Worm (Caenorhabditis elegans): ENCODE measurements around the gene nstp-3.

nstp-3 gene

DNA sequence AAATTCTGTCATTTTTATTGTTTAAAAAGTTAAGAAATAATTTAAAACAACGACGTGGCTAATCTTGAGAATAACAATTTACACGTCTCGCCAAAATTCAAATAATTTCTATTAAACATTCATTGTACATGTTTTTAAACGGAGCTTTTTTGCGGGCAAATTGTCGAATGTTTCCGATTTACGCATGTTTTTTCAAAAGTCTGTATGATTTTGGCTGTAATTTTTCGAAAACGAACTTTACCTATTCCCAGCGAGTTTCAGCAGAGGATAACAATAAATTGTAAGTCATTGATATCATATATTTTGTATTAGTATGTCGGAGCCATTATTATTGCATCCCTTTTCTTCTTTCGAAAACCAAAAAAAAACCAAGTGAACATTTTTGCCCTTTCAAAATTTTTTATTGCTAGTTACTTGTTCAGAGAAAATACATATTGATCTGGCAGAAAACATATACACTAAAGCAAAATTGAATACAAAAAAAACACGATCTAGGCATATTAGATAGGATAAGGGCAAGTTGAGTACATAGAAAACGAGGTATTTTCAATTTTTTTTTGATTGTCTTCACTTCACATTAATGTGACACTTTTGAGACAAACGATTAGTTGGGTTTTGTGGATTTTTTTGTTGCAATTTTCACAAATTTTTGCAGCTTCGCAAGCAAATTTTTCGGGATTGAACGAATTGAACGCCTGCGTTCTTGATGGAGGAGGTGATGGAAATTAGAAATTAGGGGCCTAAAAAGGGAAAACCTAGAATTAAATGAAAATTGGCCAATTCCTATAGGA, 40.7 kb upstream of the nstp-3 start, which contains the start of gene F26F12.2 (continued):
- peak; percentile 30 for TF ChIP-seq aly-2 (tag; optimal IDR thresholded peaks at IDR 0.05)
- TF ChIP-seq nhr-85 (tag) = peak; percentile 32
- no peak for TF ChIP-seq egl-13 (tag; optimal IDR thresholded peaks at IDR 0.05)
- TF ChIP-seq nhr-71 (tag; optimal IDR thresholded peaks at IDR 0.05) = peak; percentile 27
- TF ChIP-seq nhr-47 (tag; optimal IDR thresholded peaks at IDR 0.05) = peak; percentile 36

DNA sequence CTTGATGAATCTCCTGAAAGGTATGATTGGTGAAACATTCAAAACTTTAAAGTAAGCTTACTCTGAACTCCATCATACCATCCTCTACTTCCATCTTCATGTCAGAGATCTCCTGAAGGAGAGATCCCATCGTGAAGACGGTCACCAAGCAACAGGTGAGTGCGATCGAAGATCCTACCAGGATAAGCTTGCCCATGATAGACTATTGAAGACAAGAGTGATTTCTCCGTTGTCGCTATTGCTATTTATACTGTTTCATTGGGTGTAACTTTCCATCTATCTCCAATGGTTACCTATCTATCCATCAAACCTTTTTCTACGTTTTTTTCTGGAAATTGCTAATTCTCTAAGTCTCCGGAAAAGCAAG, 38.6 kb upstream of the nstp-3 start, which contains the start of gene col-140:
col-140 (minus strand) TSS at position 219 of the 367 bp plus-strand sequence.
- TF ChIP-seq nhr-85 (tag) (peak; percentile 33), efl-1 (optimal IDR thresholded peaks at IDR 0.05) (no peak), efl-1 (GFP tag; optimal IDR thresholded peaks at IDR 0.05 in 1 of 2) (peak in 1 of 2 experiments; percentile 70), lin-35 (GFP tag; optimal IDR thresholded peaks at IDR 0.05) (no peak)

DNA sequence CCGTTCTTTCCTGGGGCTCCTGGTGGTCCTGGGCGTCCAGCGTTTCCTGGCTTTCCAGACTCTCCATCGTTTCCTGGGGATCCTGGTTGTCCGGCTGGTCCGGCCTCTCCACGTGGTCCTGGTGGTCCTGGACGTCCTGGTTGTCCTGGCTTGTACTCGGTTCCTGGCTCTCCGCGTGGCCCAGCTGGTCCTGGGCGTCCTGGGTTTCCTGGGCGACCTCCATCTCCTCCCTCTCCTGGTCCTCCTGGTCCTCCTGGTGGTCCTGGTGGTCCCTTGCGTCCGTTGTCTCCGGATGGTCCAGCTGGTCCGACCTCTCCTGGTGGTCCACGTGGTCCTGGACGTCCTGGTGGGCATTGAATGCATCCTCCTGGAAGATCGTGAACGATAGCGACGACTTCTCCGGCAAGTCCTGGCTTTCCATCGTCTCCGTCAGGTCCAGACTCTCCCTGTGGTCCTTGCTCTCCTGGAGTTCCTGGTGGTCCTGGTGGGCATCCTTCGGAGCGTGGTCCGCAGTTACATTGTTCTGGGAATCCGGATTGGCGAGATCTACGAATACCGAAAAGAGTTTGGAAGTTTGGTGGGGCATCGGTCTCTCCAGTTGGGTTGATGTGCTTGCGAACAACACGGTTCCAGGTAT, 38.1 kb upstream of the nstp-3 start:
- TF ChIP-seq nhr-76 (tag; optimal IDR thresholded peaks at IDR 0.05) (no peak), unc-30 (tag; optimal IDR thresholded peaks at IDR 0.05) (no peak), ceh-8 (GFP tag; optimal IDR thresholded peaks at IDR 0.05) (no peak), ets-5 (GFP tag; IDR thresholded peaks at IDR 0.05) (no peak), jun-1 (tag; optimal IDR thresholded peaks at IDR 0.05) (no peak), ztf-11 (tag; optimal IDR thresholded peaks at IDR 0.05) (no peak), snu-23 (GFP tag; optimal IDR thresholded peaks at IDR 0.05) (no peak), pag-3 (tag; optimal IDR thresholded peaks at IDR 0.05; ENCODE audit: borderline replicate concordance, insufficient read depth) (no peak), unc-62 (GFP tag; optimal IDR thresholded peaks at IDR 0.05) (no peak), swsn-7 (tag; optimal IDR thresholded peaks at IDR 0.05) (no peak), blmp-1 (tag; optimal IDR thresholded peaks at IDR 0.05) (no peak), rnt-1 (tag; optimal IDR thresholded peaks at IDR 0.05) (no peak), efl-1 (optimal IDR thresholded peaks at IDR 0.05) (no peak), efl-1 (GFP tag; optimal IDR thresholded peaks at IDR 0.05 in 1 of 2) (no peak), pax-3 (tag; optimal IDR thresholded peaks at IDR 0.05) (no peak)

DNA sequence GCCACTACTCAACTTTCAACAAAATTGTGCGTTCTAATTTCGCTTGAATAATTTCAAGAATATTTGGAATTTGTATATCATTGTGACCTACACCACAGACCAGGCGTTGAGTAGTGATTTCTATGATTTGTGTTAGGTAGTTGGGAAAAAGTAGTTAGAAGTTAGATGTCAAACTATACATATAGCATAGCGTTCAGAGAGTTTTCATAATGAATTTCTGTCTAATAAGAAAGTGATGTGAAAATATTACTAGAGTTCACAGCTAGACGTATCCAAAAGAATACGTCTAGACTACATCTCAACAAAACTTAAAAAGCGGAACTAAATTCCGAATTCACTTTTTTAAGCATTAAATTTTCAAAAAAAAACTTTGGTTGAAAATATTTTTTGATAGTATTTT, 37.4 kb upstream of the nstp-3 start:
- TF ChIP-seq efl-1 (optimal IDR thresholded peaks at IDR 0.05) (no peak), efl-1 (GFP tag; optimal IDR thresholded peaks at IDR 0.05 in 1 of 2) (peak in 1 of 2 experiments; percentile 10), zip-4 (GFP tag; optimal IDR thresholded peaks at IDR 0.05) (no peak), nhr-85 (tag) (no peak), zag-1 (tag; optimal IDR thresholded peaks at IDR 0.05) (no peak), ets-5 (GFP tag; IDR thresholded peaks at IDR 0.05) (no peak), unc-30 (tag; optimal IDR thresholded peaks at IDR 0.05) (no peak), pax-3 (tag; optimal IDR thresholded peaks at IDR 0.05) (no peak)

DNA sequence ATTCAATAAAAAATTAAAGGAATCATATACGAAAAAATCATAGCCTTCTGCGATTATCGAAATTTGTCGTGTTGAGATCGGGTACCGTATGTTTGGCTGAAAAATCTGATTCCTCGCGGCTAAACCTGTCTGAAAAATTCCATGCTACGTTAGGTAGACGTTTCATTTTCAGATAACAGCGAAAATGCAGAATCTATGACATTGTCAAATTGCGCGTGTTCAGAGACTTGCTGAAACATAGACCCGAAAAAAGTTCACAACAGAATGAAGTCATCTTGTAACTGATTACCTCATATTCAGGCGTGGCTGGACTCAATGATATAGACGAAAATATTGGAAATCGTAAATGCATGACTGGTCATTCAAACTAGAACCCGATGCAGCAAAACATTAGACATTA, 35.5 kb upstream of the nstp-3 start, which contains the start of gene srh-76:
srh-76 (plus strand) TSS at position 301 of the 400 bp plus-strand sequence.
- TF ChIP-seq nhr-19 (GFP tag; conservative IDR thresholded peaks at IDR 0.05) = no peak
- no peak for TF ChIP-seq ces-1 (GFP tag; optimal IDR thresholded peaks at IDR 0.05)
- no peak for TF ChIP-seq jun-1 (tag; optimal IDR thresholded peaks at IDR 0.05)
- TF ChIP-seq sup-37 (GFP tag; optimal IDR thresholded peaks at IDR 0.05) = no peak
- no peak for TF ChIP-seq efl-3 (GFP tag; optimal IDR thresholded peaks at IDR 0.05)
- no peak for TF ChIP-seq nhr-20 (tag; optimal IDR thresholded peaks at IDR 0.05)
- no peak for TF ChIP-seq rnt-1 (tag; optimal IDR thresholded peaks at IDR 0.05)
- TF ChIP-seq aha-1 (tag; optimal IDR thresholded peaks at IDR 0.05) = no peak
- no peak for TF ChIP-seq C16A3.4 (tag; optimal IDR thresholded peaks at IDR 0.05)
- TF ChIP-seq nhr-28 (tag; optimal IDR thresholded peaks at IDR 0.05) = no peak
- TF ChIP-seq snpc-4 (tag; optimal IDR thresholded peaks at IDR 0.05) = no peak
- TF ChIP-seq ceh-88 (GFP tag; IDR thresholded peaks at IDR 0.05) = no peak
- TF ChIP-seq skn-1 (tag; optimal IDR thresholded peaks at IDR 0.05) = no peak
- TF ChIP-seq nhr-85 (tag) = no peak
- no peak for TF ChIP-seq nhr-47 (tag; optimal IDR thresholded peaks at IDR 0.05)
- no peak for TF ChIP-seq sox-4 (tag; optimal IDR thresholded peaks at IDR 0.05)
- TF ChIP-seq vab-15 (tag; optimal IDR thresholded peaks at IDR 0.05) = no peak

Measured in whole organism, L1 larva.